Worm (Caenorhabditis elegans) whole organism, L2 larva: ENCODE measurements around the gene ttb-1.
"Not testable (repeated sequence)": the region's sequence is repeated elsewhere in the genome, so short reads cannot be mapped to it uniquely, and the experiment has no call there.

ENCODE experiments used
- aly-2 ChIP-seq: fragments of 150-350 bp; optimal IDR thresholded peaks from 2 replicates; lab custom pipeline; 2014; ENCODE audit warnings: missing biosample characterization, missing genetic modification characterization
- blmp-1 ChIP-seq: sonication (generic microtip); optimal IDR thresholded peaks from 2 replicates; lab custom pipeline; 2017; ENCODE audit warnings: missing genetic modification characterization, mild to moderate bottlenecking, missing compliant biosample characterization, antibody characterized with exemption, moderate library complexity; ENCODE audit not compliant: insufficient read depth
- dmd-4 ChIP-seq: sonication (generic microtip); optimal IDR thresholded peaks from 2 replicates; lab custom pipeline; 2017; ENCODE audit warnings: missing biosample characterization, missing genetic modification characterization
- fos-1 ChIP-seq: fragments of 150-350 bp; optimal IDR thresholded peaks from 2 replicates; lab custom pipeline; 2014; ENCODE audit warnings: missing biosample characterization, missing genetic modification characterization
- nhr-237 ChIP-seq: fragments of 150-350 bp; optimal IDR thresholded peaks from 2 replicates; lab custom pipeline; 2014; ENCODE audit warnings: missing biosample characterization, missing genetic modification characterization
- sem-4 ChIP-seq: fragments of 150-350 bp; optimal IDR thresholded peaks from 2 replicates; lab custom pipeline; 2014; ENCODE audit warnings: missing biosample characterization, missing genetic modification reagents, missing genetic modification characterization
- sma-3 ChIP-seq: sonication (generic microtip); optimal IDR thresholded peaks from 2 replicates; lab custom pipeline; 2016; ENCODE audit warnings: missing genetic modification reagents, missing genetic modification characterization, missing compliant biosample characterization
- unc-55 ChIP-seq: fragments of 150-350 bp; sonication (generic microtip); optimal IDR thresholded peaks from 3 replicates; lab custom pipeline; 2014; ENCODE audit warnings: missing biosample characterization, missing genetic modification reagents, missing genetic modification characterization
- zag-1 ChIP-seq: fragments of 150-350 bp; optimal IDR thresholded peaks from 2 replicates; lab custom pipeline; 2014; ENCODE audit warnings: missing biosample characterization, missing genetic modification characterization
- ztf-11 ChIP-seq: sonication (generic microtip); optimal IDR thresholded peaks from 2 replicates; lab custom pipeline; 2017; ENCODE audit warnings: missing biosample characterization, missing genetic modification characterization
- ztf-4 ChIP-seq: fragments of 150-350 bp; optimal IDR thresholded peaks from 2 replicates; lab custom pipeline; 2014; ENCODE audit warnings: missing biosample characterization, missing genetic modification characterization

The ttb-1 gene

DNA sequence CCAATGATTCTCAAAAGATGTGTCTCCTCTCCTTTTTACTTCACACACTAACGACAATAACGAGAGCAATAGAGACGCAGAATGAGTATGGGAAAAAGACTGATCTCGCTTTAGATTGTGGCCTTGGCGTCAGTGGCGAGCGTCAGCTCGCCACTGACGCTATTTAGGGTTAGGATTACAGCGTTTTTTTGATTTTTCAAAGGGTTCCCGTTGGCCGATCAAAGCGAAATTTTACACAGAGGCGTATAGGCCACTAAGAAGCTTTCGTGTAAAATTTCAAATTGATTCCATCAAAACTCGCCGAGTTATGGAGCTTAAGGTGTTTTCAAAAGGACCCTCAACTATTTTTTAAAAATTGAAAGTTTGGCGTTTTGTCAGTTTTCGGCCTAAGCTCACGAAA is 56.1 kb downstream of the ttb-1 start, which contains the start of gene DC2.5:
DC2.5 (minus strand) TSS at position 101 of the 400 bp plus-strand sequence.
- TF ChIP-seq aly-2 (tag; lab: Kevin White, UChicago); unc-55 (GFP tag; lab: Kevin White, UChicago); fos-1 (tag; lab: Kevin White, UChicago): not testable (repeated sequence)

DNA sequence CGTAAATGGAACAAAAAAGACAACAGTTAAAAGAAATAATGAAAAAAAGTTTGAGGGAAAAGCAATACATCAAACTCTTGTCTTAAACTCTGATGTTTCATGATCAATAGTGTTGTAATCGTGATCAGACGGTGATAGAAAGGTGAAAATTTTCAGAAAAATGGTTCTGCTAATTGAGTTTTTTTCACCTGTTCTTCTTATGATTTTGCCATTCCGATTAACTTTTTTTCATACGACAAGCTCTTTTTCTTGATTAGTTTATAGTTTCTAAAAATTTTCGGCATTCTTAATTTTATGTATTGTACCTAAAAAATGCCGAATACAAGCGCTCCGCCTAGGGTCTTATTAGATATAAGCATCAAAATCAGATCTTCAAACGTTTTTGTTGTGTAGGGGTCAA is 59.1 kb downstream of the ttb-1 start:
- TF ChIP-seq aly-2 (tag; lab: Kevin White, UChicago) (no peak), ztf-4 (tag; lab: Kevin White, UChicago) (no peak), sma-3 (GFP tag; lab: Kevin White, UChicago) (no peak), zag-1 (tag; lab: Kevin White, UChicago) (no peak), ztf-11 (tag; lab: Kevin White, UChicago) (no peak), blmp-1 (no peak), nhr-237 (tag; lab: Kevin White, UChicago) (no peak), sem-4 (no peak), dmd-4 (tag; lab: Kevin White, UChicago) (no peak)
- TF ChIP-seq, all 48 proteins: peak for 0
